Worm (Caenorhabditis elegans) whole organism, L4 larva: ENCODE data around the gene nspd-4.

ENCODE experiments used
- fos-1 ChIP-seq: fragments of 150-350 bp; optimal IDR thresholded peaks from 2 replicates; lab custom pipeline; 2014; ENCODE audit warnings: missing biosample characterization, missing genetic modification characterization
- set-16 ChIP-seq: fragments of 200-800 bp; sonication (Bioruptor generic); IDR thresholded peaks from 2 replicates; pipeline ENCODE4 v1.3.6; 2022; ENCODE audit warnings: missing genetic modification reagents, missing genetic modification characterization, missing compliant biosample characterization
- unc-130 ChIP-seq: sonication (generic microtip); optimal IDR thresholded peaks from 2 replicates; lab custom pipeline; 2016; ENCODE audit warnings: missing genetic modification reagents, missing genetic modification characterization, missing compliant biosample characterization
- unc-39 ChIP-seq: sonication (generic microtip); optimal IDR thresholded peaks from 2 replicates; lab custom pipeline; 2017; ENCODE audit warnings: missing biosample characterization, missing genetic modification characterization
- unc-62 ChIP-seq, 3 experiments: fragments of 150-350 bp in 1 of 3; sonication (generic microtip); optimal IDR thresholded peaks in 2 of 3; peaks in 1 of 3; 1 replicate in 1 of 3; 2 replicates in 2 of 3; lab custom pipeline; 2014 to 2017; ENCODE audit warnings: missing biosample characterization in 3 of 3, missing genetic modification characterization in 3 of 3, missing genetic modification reagents in 3 of 3, missing genotype in 1 of 3

- TF ChIP-seq unc-130 (GFP tag; lab: Kevin White, UChicago) (no peak), fos-1 (tag; lab: Kevin White, UChicago) (no peak), set-16 (GFP tag; lab: Robert Waterston, UW) (no peak), unc-39 (tag; lab: Kevin White, UChicago) (no peak), unc-62 (GFP tag; optimal IDR thresholded peaks at IDR 0.05 in 1 of 2; lab: Kevin White, UChicago) (peak in 1 of 2 experiments; percentile 81), unc-62 (tag; optimal IDR thresholded peaks at IDR 0.05; lab: Kevin White, UChicago) (no peak)
Observed at ce11 chrII:4806261-4806660, 36.1 kb upstream of the nspd-4 start.
